Fruit fly (Drosophila melanogaster) S2 (cell line): Measurements from ENCODE around the gene CG18178.

Experiments used
- CG8478 ChIP-seq: fragments of >200 bp; optimal IDR thresholded peaks from 2 replicates; lab custom pipeline; 2018
- CTCF ChIP-seq, 2 experiments: fragments of >200 bp; optimal IDR thresholded peaks; 2 replicates each; lab custom pipeline; 2018

DNA sequence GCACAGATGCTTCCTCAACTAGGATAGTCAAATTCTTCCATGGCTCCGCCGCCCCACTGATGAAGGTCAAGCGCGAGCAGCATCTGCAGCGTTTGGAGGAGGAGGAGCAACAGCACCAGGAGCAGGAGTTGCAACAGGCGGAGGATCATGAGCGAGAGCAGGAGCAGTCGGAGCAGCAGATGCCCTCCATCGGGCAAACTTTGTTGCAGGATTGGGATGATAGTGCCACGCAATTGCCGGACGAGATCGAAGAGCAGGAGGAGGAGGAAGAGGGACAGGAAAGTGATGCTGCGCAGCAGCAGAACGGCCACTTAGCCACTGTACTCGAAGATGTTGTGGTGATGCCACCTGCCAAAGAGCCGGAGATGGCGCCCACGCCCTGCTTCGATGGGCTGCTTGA, 13.4 kb downstream of the CG18178 start:
- TF ChIP-seq CG8478 (lab: Kevin White, UChicago) (no peak), CTCF (optimal IDR thresholded peaks at IDR 0.05; lab: Kevin White, UChicago) (no peak)
